Fruit fly (Drosophila melanogaster) whole organism, pupa: ENCODE results near the gene Prosbeta6.
A peak's percentile ranks its signal among the peaks of the same experiment; 100 is the strongest.

Experiments
- CG10348 ChIP-seq: fragments of 200-800 bp; sonication (Bioruptor generic); IDR thresholded peaks from 2 replicates; pipeline ENCODE4 v1.3.6; 2022; ENCODE audit warnings: missing biosample characterization, missing genetic modification characterization
- CG12605 ChIP-seq: fragments of 200-800 bp; sonication (Bioruptor generic); IDR thresholded peaks from 2 replicates; pipeline ENCODE4 v1.3.6; 2022; ENCODE audit warnings: missing biosample characterization, missing genetic modification characterization
- CG13204 ChIP-seq: fragments of 200-800 bp; sonication (Bioruptor generic); optimal IDR thresholded peaks from 2 replicates; lab custom pipeline; 2018; ENCODE audit warnings: missing biosample characterization, mild to moderate bottlenecking, missing genetic modification characterization, moderate library complexity
- CG14655 ChIP-seq: fragments of 200-800 bp; sonication (Bioruptor generic); optimal IDR thresholded peaks from 3 replicates; lab custom pipeline; 2017; ENCODE audit warnings: mild to moderate bottlenecking, missing biosample characterization, missing genetic modification reagents, missing genetic modification characterization
- CG15710 ChIP-seq: fragments of 200-800 bp; sonication (Bioruptor generic); optimal IDR thresholded peaks from 2 replicates; lab custom pipeline; 2018; ENCODE audit warnings: missing biosample characterization, mild to moderate bottlenecking, missing genetic modification characterization, moderate library complexity
- CG17806 ChIP-seq: fragments of 200-800 bp; sonication (Bioruptor generic); optimal IDR thresholded peaks from 2 replicates; lab custom pipeline; 2018; ENCODE audit warnings: missing biosample characterization, mild to moderate bottlenecking, missing genetic modification characterization, moderate library complexity
- CG32121 ChIP-seq: fragments of 200-800 bp; sonication (Bioruptor generic); IDR thresholded peaks from 2 replicates; pipeline ENCODE4 v1.3.6; 2022; ENCODE audit warnings: missing biosample characterization, missing genetic modification characterization
- CG34367 ChIP-seq: fragments of 200-800 bp; sonication (Bioruptor generic); optimal IDR thresholded peaks from 2 replicates; lab custom pipeline; 2018; ENCODE audit warnings: missing biosample characterization, mild to moderate bottlenecking, missing genetic modification characterization
- CG4496 ChIP-seq: fragments of 200-800 bp; sonication (Bioruptor generic); IDR thresholded peaks from 3 replicates; pipeline ENCODE4 v1.3.6; 2022; ENCODE audit warnings: missing biosample characterization, missing genetic modification characterization
- CG8159 ChIP-seq: fragments of 200-800 bp; sonication (Bioruptor generic); optimal IDR thresholded peaks from 3 replicates; lab custom pipeline; 2018; ENCODE audit warnings: missing biosample characterization, mild to moderate bottlenecking, missing genetic modification characterization, moderate library complexity
- CG8301 ChIP-seq: fragments of 200-800 bp; sonication (Bioruptor generic); optimal IDR thresholded peaks from 2 replicates; lab custom pipeline; 2018; ENCODE audit warnings: missing biosample characterization, mild to moderate bottlenecking, missing genetic modification characterization
- CG9948 ChIP-seq: fragments of 200-800 bp; sonication (Bioruptor generic); optimal IDR thresholded peaks from 2 replicates; lab custom pipeline; 2018; ENCODE audit warnings: missing biosample characterization, mild to moderate bottlenecking, missing genetic modification characterization, moderate library complexity
- D1 ChIP-seq: fragments of 200-800 bp; sonication (Bioruptor generic); optimal IDR thresholded peaks from 2 replicates; lab custom pipeline; 2018; ENCODE audit warnings: missing biosample characterization, mild to moderate bottlenecking, missing genetic modification characterization, moderate library complexity
- EcR ChIP-seq: fragments of 200-800 bp; sonication (Bioruptor generic); optimal IDR thresholded peaks from 3 replicates; lab custom pipeline; 2019; ENCODE audit warnings: missing biosample characterization, missing genetic modification characterization, mild to moderate bottlenecking, moderate library complexity, missing genetic modification reagents
- Ets98B ChIP-seq: fragments of 200-800 bp; sonication (Bioruptor generic); IDR thresholded peaks from 2 replicates; pipeline ENCODE4 v1.3.6; 2022; ENCODE audit warnings: missing biosample characterization, missing genetic modification characterization
- Pif1A ChIP-seq: fragments of 200-800 bp; sonication (Bioruptor generic); optimal IDR thresholded peaks from 3 replicates; lab custom pipeline; 2016; ENCODE audit warnings: missing biosample characterization, missing genetic modification characterization
- Pif1B ChIP-seq: fragments of 200-800 bp; sonication (Bioruptor generic); optimal IDR thresholded peaks from 3 replicates; lab custom pipeline; 2016; ENCODE audit warnings: missing biosample characterization, missing genetic modification characterization
- Snoo ChIP-seq: fragments of 200-800 bp; sonication (Bioruptor generic); optimal IDR thresholded peaks from 3 replicates; lab custom pipeline; 2017; ENCODE audit warnings: missing biosample characterization, mild to moderate bottlenecking, missing genetic modification characterization, inconsistent platforms
- fd96Ca ChIP-seq: fragments of 200-800 bp; sonication (Bioruptor generic); IDR thresholded peaks from 3 replicates; pipeline ENCODE4 v1.3.6; 2022; ENCODE audit warnings: missing biosample characterization, missing genetic modification characterization
- gl ChIP-seq: fragments of 200-800 bp; sonication (Bioruptor generic); optimal IDR thresholded peaks from 2 replicates; lab custom pipeline; 2018; ENCODE audit warnings: missing biosample characterization, mild to moderate bottlenecking, missing genetic modification characterization
- rn ChIP-seq: fragments of 200-800 bp; sonication (Bioruptor generic); IDR thresholded peaks from 2 replicates; pipeline ENCODE4 v1.3.6; 2022; ENCODE audit warnings: missing biosample characterization, missing genetic modification characterization

Gene Prosbeta6

dm6 chr3L:16587994-16588622 lies 22.1 kb downstream of the Prosbeta6 start:
- TF ChIP-seq CG15710 (tag; lab: Kevin White, UChicago) = peak; percentile 45
- TF ChIP-seq CG32121 (GFP tag; lab: Robert Waterston, UW) = peak; percentile 60
- no peak for TF ChIP-seq CG8301 (tag; lab: Kevin White, UChicago)
- peak; percentile 62 for TF ChIP-seq Ets98B (GFP tag; lab: Robert Waterston, UW)
- TF ChIP-seq CG12605 (GFP tag; lab: Robert Waterston, UW) = peak; percentile 49; the same call in 1 of the 2 replicates
- TF ChIP-seq Snoo (tag; lab: Kevin White, UChicago) = peak; percentile 8
- TF ChIP-seq rn = no peak
- TF ChIP-seq CG4496 = peak; percentile 73; the same call in 2 of the 3 replicates
- TF ChIP-seq CG17806 (tag; lab: Kevin White, UChicago) = peak; percentile 6
- no peak for TF ChIP-seq Pif1B (GFP tag; lab: Kevin White, UChicago)
- TF ChIP-seq Pif1A = no peak
- TF ChIP-seq CG14655 (GFP tag; lab: Kevin White, UChicago) = no peak
- no peak for TF ChIP-seq CG34367
- TF ChIP-seq gl = no peak
- 0 out of 3 replicates have a peak, but pooled peaks have one; percentile 41 for TF ChIP-seq fd96Ca (GFP tag; lab: Robert Waterston, UW)
- TF ChIP-seq CG8159 (tag; lab: Kevin White, UChicago) = peak; percentile 45

dm6 chr3L:16586989-16587388 lies 23.2 kb downstream of the Prosbeta6 start, which contains the start of the genes Syx8 and CG32163:
TSS of gene Syx8 (minus strand) at chr3L:16587057.
TSS of gene CG32163 (plus strand) at chr3L:16587157.
- no peak for TF ChIP-seq CG34367
- no peak for TF ChIP-seq CG13204 (GFP tag; lab: Kevin White, UChicago)
- no peak for TF ChIP-seq CG4496
- TF ChIP-seq CG32121 (GFP tag; lab: Robert Waterston, UW) = no peak
- no peak for TF ChIP-seq D1 (tag; lab: Kevin White, UChicago)
- no peak for TF ChIP-seq CG14655 (GFP tag; lab: Kevin White, UChicago)
- TF ChIP-seq CG10348 (GFP tag; lab: Robert Waterston, UW) = no peak

dm6 chr3L:16584074-16584578 lies 26.1 kb downstream of the Prosbeta6 start, which contains the start of gene UQCR-C2:
TSS of gene UQCR-C2 (plus strand) at chr3L:16584124.
- TF ChIP-seq CG4496 (peak; percentile 51; the same call in 1 of the 3 replicates), CG13204 (GFP tag; lab: Kevin White, UChicago) (no peak), CG14655 (GFP tag; lab: Kevin White, UChicago) (no peak)

dm6 chr3L:16582678-16583315 lies 27.4 kb downstream of the Prosbeta6 start, which contains the start of gene Rpn12:
TSS of gene Rpn12 (plus strand) at chr3L:16583028.
- TF ChIP-seq D1 (tag; lab: Kevin White, UChicago) = no peak
- TF ChIP-seq Pif1B (GFP tag; lab: Kevin White, UChicago) = no peak
- no peak for TF ChIP-seq CG8301 (tag; lab: Kevin White, UChicago)
- TF ChIP-seq CG34367 = no peak
- TF ChIP-seq gl = no peak
- peak; percentile 24 for TF ChIP-seq CG15710 (tag; lab: Kevin White, UChicago)
- TF ChIP-seq CG10348 (GFP tag; lab: Robert Waterston, UW) = no peak
- TF ChIP-seq CG8159 (tag; lab: Kevin White, UChicago) = no peak
- no peak for TF ChIP-seq fd96Ca (GFP tag; lab: Robert Waterston, UW)
- TF ChIP-seq Ets98B (GFP tag; lab: Robert Waterston, UW) = peak; percentile 32; the same call in 1 of the 2 replicates
- no peak for TF ChIP-seq Pif1A
- no peak for TF ChIP-seq CG9948 (tag; lab: Kevin White, UChicago)
- no peak for TF ChIP-seq CG4496
- 0 out of 2 replicates have a peak, but pooled peaks have one; percentile 20 for TF ChIP-seq CG32121 (GFP tag; lab: Robert Waterston, UW)
- TF ChIP-seq CG13204 (GFP tag; lab: Kevin White, UChicago) = no peak
- no peak for TF ChIP-seq CG17806 (tag; lab: Kevin White, UChicago)
- TF ChIP-seq CG12605 (GFP tag; lab: Robert Waterston, UW) = no peak
- no peak for TF ChIP-seq rn
- peak; percentile 12 for TF ChIP-seq Snoo (tag; lab: Kevin White, UChicago)
- no peak for TF ChIP-seq EcR (GFP tag; lab: Kevin White, UChicago)

dm6 chr3L:16581201-16581705 lies 29.0 kb downstream of the Prosbeta6 start, which contains the start of gene Smn:
TSS of gene Smn (minus strand) at chr3L:16581547.
- TF ChIP-seq CG32121 (GFP tag; lab: Robert Waterston, UW) = no peak
- TF ChIP-seq Pif1B (GFP tag; lab: Kevin White, UChicago) = no peak
- no peak for TF ChIP-seq Pif1A
- TF ChIP-seq CG12605 (GFP tag; lab: Robert Waterston, UW) = no peak
- TF ChIP-seq EcR (GFP tag; lab: Kevin White, UChicago) = no peak
- TF ChIP-seq CG10348 (GFP tag; lab: Robert Waterston, UW) = no peak
- peak; percentile 33 for TF ChIP-seq Snoo (tag; lab: Kevin White, UChicago)
- peak; percentile 17; the same call in 1 of the 2 replicates for TF ChIP-seq Ets98B (GFP tag; lab: Robert Waterston, UW)
- TF ChIP-seq CG13204 (GFP tag; lab: Kevin White, UChicago) = no peak
- peak; percentile 17 for TF ChIP-seq CG34367
- TF ChIP-seq CG15710 (tag; lab: Kevin White, UChicago) = peak; percentile 36
- TF ChIP-seq CG17806 (tag; lab: Kevin White, UChicago) = no peak
- peak; percentile 41 for TF ChIP-seq CG8301 (tag; lab: Kevin White, UChicago)
- TF ChIP-seq CG8159 (tag; lab: Kevin White, UChicago) = no peak
- peak; percentile 2 for TF ChIP-seq CG9948 (tag; lab: Kevin White, UChicago)
- TF ChIP-seq fd96Ca (GFP tag; lab: Robert Waterston, UW) = no peak
